Fruit fly (Drosophila melanogaster) whole organism, embryonic: Measurements from ENCODE around the gene Gr28a.

ENCODE experiments used
- Adf1 ChIP-seq: fragments of 200-800 bp; sonication (Bioruptor generic); IDR thresholded peaks from 2 replicates; pipeline ENCODE4 v1.3.6; 2022; ENCODE audit warnings: missing biosample characterization, missing genetic modification characterization
- CG10462 ChIP-seq: fragments of 200-800 bp; sonication (Bioruptor generic); optimal IDR thresholded peaks from 2 replicates; lab custom pipeline; 2016; ENCODE audit warnings: missing biosample characterization, missing genetic modification characterization
- CG11723 ChIP-seq: fragments of 200-800 bp; sonication (Bioruptor generic); optimal IDR thresholded peaks from 2 replicates; lab custom pipeline; 2017; ENCODE audit warnings: missing biosample characterization, mild to moderate bottlenecking, missing genetic modification characterization
- CG12236 ChIP-seq: fragments of 200-800 bp; sonication (Bioruptor generic); optimal IDR thresholded peaks from 2 replicates; lab custom pipeline; 2016; ENCODE audit warnings: missing biosample characterization, missing genetic modification characterization
- CG13287 ChIP-seq: fragments of 200-800 bp; sonication (Bioruptor generic); IDR thresholded peaks from 2 replicates; pipeline ENCODE4 v1.3.6; 2022; ENCODE audit warnings: missing biosample characterization, missing genetic modification characterization; ENCODE audit not compliant: partially characterized antibody
- CG13775 ChIP-seq: fragments of 200-800 bp; sonication (Bioruptor generic); optimal IDR thresholded peaks from 3 replicates; lab custom pipeline; 2017; ENCODE audit warnings: missing biosample characterization, mild to moderate bottlenecking, missing genetic modification characterization
- CG14050 ChIP-seq: fragments of 200-800 bp; sonication (Bioruptor generic); IDR thresholded peaks from 3 replicates; pipeline ENCODE4 v1.3.6; 2022; ENCODE audit warnings: missing biosample characterization, missing genetic modification characterization
- CG15514 ChIP-seq: fragments of 200-800 bp; sonication (Bioruptor generic); optimal IDR thresholded peaks from 3 replicates; lab custom pipeline; 2017; ENCODE audit warnings: missing biosample characterization, missing genetic modification characterization, mild to moderate bottlenecking, moderate library complexity, missing genetic modification reagents
- CG1603 ChIP-seq: fragments of 200-800 bp; sonication (Bioruptor generic); optimal IDR thresholded peaks from 2 replicates; lab custom pipeline; 2019; ENCODE audit warnings: missing biosample characterization, mild to moderate bottlenecking, missing genetic modification characterization, moderate library complexity
- CG17186 ChIP-seq: fragments of 200-800 bp; sonication (Bioruptor generic); optimal IDR thresholded peaks from 3 replicates; lab custom pipeline; 2017; ENCODE audit warnings: missing biosample characterization, missing genetic modification reagents, missing genetic modification characterization
- CG18011 ChIP-seq: fragments of 200-800 bp; sonication (Bioruptor generic); optimal IDR thresholded peaks from 2 replicates; lab custom pipeline; 2017; ENCODE audit warnings: missing biosample characterization, missing genetic modification characterization, mild to moderate bottlenecking, moderate library complexity, missing genotype
- CG32767 ChIP-seq: fragments of 200-800 bp; sonication (Bioruptor generic); IDR thresholded peaks from 2 replicates; pipeline ENCODE4 v1.3.6; 2022; ENCODE audit warnings: missing biosample characterization, missing genetic modification characterization
- CG4360 ChIP-seq: fragments of 200-800 bp; sonication (Bioruptor generic); IDR thresholded peaks from 2 replicates; pipeline ENCODE4 v1.3.6; 2022; ENCODE audit warnings: missing biosample characterization, missing genetic modification characterization
- CG6272 ChIP-seq: fragments of 200-800 bp; sonication (Bioruptor generic); IDR thresholded peaks from 2 replicates; pipeline ENCODE4 v1.3.6; 2022; ENCODE audit warnings: missing biosample characterization, missing genetic modification characterization
- CG6791 ChIP-seq: fragments of 200-800 bp; sonication (Bioruptor generic); IDR thresholded peaks from 3 replicates; pipeline ENCODE4 v1.3.6; 2022; ENCODE audit warnings: missing biosample characterization, missing genetic modification characterization; ENCODE audit not compliant: partially characterized antibody
- CG7271 ChIP-seq: fragments of 200-800 bp; sonication (Bioruptor generic); optimal IDR thresholded peaks from 2 replicates; lab custom pipeline; 2018; ENCODE audit warnings: missing biosample characterization, mild to moderate bottlenecking, missing genetic modification characterization, moderate library complexity
- CG7556 ChIP-seq: fragments of 200-800 bp; sonication (Bioruptor generic); optimal IDR thresholded peaks from 2 replicates; lab custom pipeline; 2017; ENCODE audit warnings: missing biosample characterization, mild to moderate bottlenecking, missing genetic modification characterization
- Doc3 ChIP-seq: fragments of 200-800 bp; sonication (Bioruptor generic); IDR thresholded peaks from 3 replicates; pipeline ENCODE4 v1.3.6; 2022; ENCODE audit warnings: missing biosample characterization, missing genetic modification characterization; ENCODE audit not compliant: partially characterized antibody
- Dp ChIP-seq: fragments of 200-800 bp; sonication (Bioruptor generic); optimal IDR thresholded peaks from 2 replicates; lab custom pipeline; 2018; ENCODE audit warnings: missing biosample characterization, mild to moderate bottlenecking, missing genetic modification characterization, moderate library complexity
- Gug ChIP-seq: fragments of 200-800 bp; sonication (Bioruptor generic); IDR thresholded peaks from 4 replicates; pipeline ENCODE4 v1.3.6; 2022; ENCODE audit warnings: missing biosample characterization, missing genetic modification characterization
- HmgD ChIP-seq: fragments of 200-800 bp; sonication (Bioruptor generic); optimal IDR thresholded peaks from 3 replicates; lab custom pipeline; 2016; ENCODE audit warnings: missing biosample characterization, missing genetic modification characterization
- Lhr ChIP-seq: fragments of 200-800 bp; sonication (Bioruptor generic); optimal IDR thresholded peaks from 3 replicates; lab custom pipeline; 2017; ENCODE audit warnings: mild to moderate bottlenecking, missing biosample characterization, missing genetic modification reagents, missing genetic modification characterization
- Nf-YC ChIP-seq: fragments of 200-800 bp; optimal IDR thresholded peaks from 3 replicates; lab custom pipeline; 2019; ENCODE audit warnings: missing biosample characterization, mild to moderate bottlenecking, missing genetic modification characterization, moderate library complexity
- Optix ChIP-seq: fragments of 200-800 bp; sonication (Bioruptor generic); IDR thresholded peaks from 3 replicates; pipeline ENCODE4 v1.3.6; 2022; ENCODE audit warnings: missing biosample characterization, missing genetic modification characterization
- Ptx1 ChIP-seq: fragments of 200-800 bp; sonication (Bioruptor generic); IDR thresholded peaks from 2 replicates; pipeline ENCODE4 v1.3.6; 2022; ENCODE audit warnings: missing biosample characterization, missing genetic modification characterization
- Rfx ChIP-seq: fragments of 200-800 bp; sonication (Bioruptor generic); IDR thresholded peaks from 2 replicates; pipeline ENCODE4 v1.3.6; 2022; ENCODE audit warnings: missing biosample characterization, missing genetic modification characterization
- Sry-δ ChIP-seq: fragments of 200-800 bp; sonication (Bioruptor generic); optimal IDR thresholded peaks from 2 replicates; lab custom pipeline; 2016; ENCODE audit warnings: missing biosample characterization, missing genetic modification characterization
- az2 ChIP-seq: fragments of 200-800 bp; sonication (Bioruptor generic); optimal IDR thresholded peaks from 3 replicates; lab custom pipeline; 2016; ENCODE audit warnings: missing biosample characterization, missing genetic modification characterization
- bcd ChIP-seq: fragments of 200-800 bp; sonication (Bioruptor generic); optimal IDR thresholded peaks from 2 replicates; lab custom pipeline; 2017; ENCODE audit warnings: missing biosample characterization, mild to moderate bottlenecking, missing genetic modification characterization
- corto ChIP-seq: fragments of 200-800 bp; sonication (Bioruptor generic); optimal IDR thresholded peaks from 2 replicates; lab custom pipeline; 2016; ENCODE audit warnings: missing biosample characterization, mild to moderate bottlenecking, missing genetic modification characterization, moderate library complexity
- crc ChIP-seq: fragments of 200-800 bp; sonication (Bioruptor generic); optimal IDR thresholded peaks from 2 replicates; lab custom pipeline; 2016; ENCODE audit warnings: missing biosample characterization, missing genetic modification characterization
- emc ChIP-seq: fragments of 200-800 bp; sonication (Bioruptor generic); optimal IDR thresholded peaks from 2 replicates; lab custom pipeline; 2016; ENCODE audit warnings: missing biosample characterization, missing genetic modification characterization
- en ChIP-seq: fragments of 200-800 bp; sonication (Bioruptor generic); optimal IDR thresholded peaks from 2 replicates; lab custom pipeline; 2016; ENCODE audit warnings: missing biosample characterization, missing genetic modification characterization
- knrl ChIP-seq: fragments of 200-800 bp; sonication (Bioruptor generic); IDR thresholded peaks from 3 replicates; pipeline ENCODE4 v1.3.6; 2022; ENCODE audit warnings: missing biosample characterization, missing genetic modification characterization; ENCODE audit not compliant: partially characterized antibody
- lab ChIP-seq: fragments of 200-800 bp; sonication (Bioruptor generic); optimal IDR thresholded peaks from 3 replicates; lab custom pipeline; 2017; ENCODE audit warnings: missing biosample characterization, missing genetic modification characterization, mild to moderate bottlenecking, moderate library complexity, missing genetic modification reagents
- otp ChIP-seq: fragments of 200-800 bp; sonication (Bioruptor generic); IDR thresholded peaks from 3 replicates; pipeline ENCODE4, ENCODE4 v1.3.6; 2022; ENCODE audit warnings: missing biosample characterization, missing genetic modification characterization
- pfk ChIP-seq: fragments of 200-800 bp; sonication (Bioruptor generic); optimal IDR thresholded peaks from 2 replicates; lab custom pipeline; 2018; ENCODE audit warnings: missing biosample characterization, mild to moderate bottlenecking, missing genetic modification characterization, moderate library complexity
- pzg ChIP-seq: fragments of 200-800 bp; sonication (Bioruptor generic); optimal IDR thresholded peaks from 3 replicates; lab custom pipeline; 2018; ENCODE audit warnings: missing biosample characterization, mild to moderate bottlenecking, missing genetic modification characterization, moderate library complexity
- run ChIP-seq: fragments of 200-800 bp; sonication (Bioruptor generic); optimal IDR thresholded peaks from 3 replicates; lab custom pipeline; 2018; ENCODE audit warnings: missing biosample characterization, mild to moderate bottlenecking, missing genetic modification characterization
- slbo ChIP-seq: fragments of 200-800 bp; sonication (Bioruptor generic); IDR thresholded peaks from 2 replicates; pipeline ENCODE4 v1.3.6; 2022; ENCODE audit warnings: missing biosample characterization, missing genetic modification characterization
- stwl ChIP-seq: fragments of 200-800 bp; sonication (Bioruptor generic); optimal IDR thresholded peaks from 3 replicates; lab custom pipeline; 2018; ENCODE audit warnings: missing biosample characterization, mild to moderate bottlenecking, missing genetic modification characterization, moderate library complexity
- sug ChIP-seq: fragments of 200-800 bp; optimal IDR thresholded peaks from 2 replicates; lab custom pipeline; 2019; ENCODE audit warnings: missing biosample characterization, mild to moderate bottlenecking, missing genetic modification characterization, moderate library complexity
- tll ChIP-seq, 2 experiments: fragments of 200-800 bp in 1 of 2; fragments of >200 bp in 1 of 2; sonication (Bioruptor generic) in 1 of 2; optimal IDR thresholded peaks; 2 replicates each; lab custom pipeline; 2017 to 2019; ENCODE audit warnings: missing biosample characterization in 2 of 2, missing genetic modification characterization in 2 of 2, mild to moderate bottlenecking in 1 of 2, moderate library complexity in 1 of 2
- trh ChIP-seq: fragments of 200-800 bp; sonication (Bioruptor generic); optimal IDR thresholded peaks from 2 replicates; lab custom pipeline; 2016; ENCODE audit warnings: missing biosample characterization, missing genetic modification characterization
- vnd ChIP-seq: fragments of 200-800 bp; sonication (Bioruptor generic); IDR thresholded peaks from 3 replicates; pipeline ENCODE4 v1.3.6; 2022; ENCODE audit warnings: missing biosample characterization, missing genetic modification characterization; ENCODE audit not compliant: partially characterized antibody
- wdn ChIP-seq: fragments of 200-800 bp; sonication (Bioruptor generic); IDR thresholded peaks from 2 replicates; pipeline ENCODE4 v1.3.6; 2022; ENCODE audit warnings: missing biosample characterization, missing genetic modification characterization
- zen2 ChIP-seq: fragments of 200-800 bp; sonication (Bioruptor generic); IDR thresholded peaks from 3 replicates; pipeline ENCODE4 v1.3.6; 2022; ENCODE audit warnings: missing biosample characterization, missing genetic modification characterization; ENCODE audit not compliant: partially characterized antibody

Gr28a gene

DNA sequence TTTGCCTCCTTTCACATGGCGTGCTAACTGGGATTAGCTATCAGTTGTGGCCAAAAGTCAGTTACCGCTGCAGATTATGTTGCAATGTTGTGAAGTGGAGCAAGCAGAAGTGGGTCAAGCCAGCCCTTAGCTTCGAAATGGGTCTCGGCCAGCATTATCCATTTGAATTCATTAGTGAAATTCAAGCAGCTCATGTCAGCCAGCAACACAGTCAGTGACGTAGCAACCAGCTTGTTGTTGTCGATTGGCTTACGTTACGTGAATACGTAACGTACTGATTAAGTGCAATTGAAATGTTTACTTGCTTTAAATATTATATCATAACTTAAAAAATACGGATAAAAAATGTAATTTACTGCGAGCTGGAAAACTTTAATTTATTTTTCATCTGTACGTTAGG is 1.9 kb downstream of the Gr28a start (continued):
- peak; percentile 47; the same call in 1 of the 3 replicates for TF ChIP-seq zen2 (GFP tag; lab: Robert Waterston, UW)
- TF ChIP-seq vnd (GFP tag; lab: Robert Waterston, UW) = 0 out of 3 replicates have a peak, but pooled peaks have one; percentile 35
- TF ChIP-seq crc (GFP tag; lab: Kevin White, UChicago) = no peak
- no peak for TF ChIP-seq sug
- TF ChIP-seq Nf-YC (tag; lab: Kevin White, UChicago) = no peak
- no peak for TF ChIP-seq Doc3
- no peak for TF ChIP-seq az2
- TF ChIP-seq knrl = peak; percentile 37; the same call in 2 of the 3 replicates
- TF ChIP-seq CG17186 = no peak
- TF ChIP-seq CG6791 (GFP tag; lab: Robert Waterston, UW) = peak; percentile 73
- no peak for TF ChIP-seq lab (GFP tag; lab: Kevin White, UChicago)
- no peak; the same call in 3 of the 4 replicates for TF ChIP-seq Gug (GFP tag; lab: Robert Waterston, UW)
- no peak for TF ChIP-seq CG12236 (GFP tag; lab: Kevin White, UChicago)
- TF ChIP-seq Dp (GFP tag; lab: Kevin White, UChicago) = peak; percentile 75
- peak; percentile 97 for TF ChIP-seq CG18011 (GFP tag; lab: Kevin White, UChicago)
- TF ChIP-seq stwl (tag; lab: Kevin White, UChicago) = peak; percentile 97
- TF ChIP-seq pfk (GFP tag; lab: Kevin White, UChicago) = no peak
- TF ChIP-seq slbo (GFP tag; lab: Robert Waterston, UW) = no peak
- peak; percentile 13 for TF ChIP-seq bcd
- no peak for TF ChIP-seq CG10462 (GFP tag; lab: Kevin White, UChicago)
- TF ChIP-seq Adf1 (GFP tag; lab: Robert Waterston, UW) = no peak
- TF ChIP-seq CG15514 (GFP tag; lab: Kevin White, UChicago) = no peak
- TF ChIP-seq CG13287 (GFP tag; lab: Robert Waterston, UW) = peak; percentile 55; the same call in 1 of the 2 replicates
- no peak for TF ChIP-seq en (GFP tag; lab: Kevin White, UChicago)
- TF ChIP-seq emc (GFP tag; lab: Kevin White, UChicago) = no peak
- TF ChIP-seq HmgD (GFP tag; lab: Kevin White, UChicago) = no peak
- TF ChIP-seq pzg = peak; percentile 25
- no peak for TF ChIP-seq CG11723 (GFP tag; lab: Kevin White, UChicago)
- TF ChIP-seq trh (GFP tag; lab: Kevin White, UChicago) = no peak
- TF ChIP-seq CG32767 (GFP tag; lab: Robert Waterston, UW) = no peak
- peak; percentile 29; the same call in 1 of the 2 replicates for TF ChIP-seq Rfx (GFP tag; lab: Robert Waterston, UW)
- no peak for TF ChIP-seq CG4360 (GFP tag; lab: Robert Waterston, UW)
- TF ChIP-seq Optix (GFP tag; lab: Robert Waterston, UW) = no peak
- no peak for TF ChIP-seq CG7556
- no peak for TF ChIP-seq corto (GFP tag; lab: Kevin White, UChicago)
- TF ChIP-seq CG7271 (tag; lab: Kevin White, UChicago) = no peak
- no peak for TF ChIP-seq run (tag; lab: Kevin White, UChicago)
- TF ChIP-seq CG1603 (tag; lab: Kevin White, UChicago) = no peak
- TF ChIP-seq wdn = no peak
- no peak for TF ChIP-seq tll (GFP tag; optimal IDR thresholded peaks at IDR 0.05; lab: Kevin White, UChicago)
- TF ChIP-seq Lhr = peak; percentile 9
- TF ChIP-seq otp = 0 out of 3 replicates have a peak, but pooled peaks have one; percentile 36
- TF ChIP-seq Ptx1 (GFP tag; lab: Robert Waterston, UW) = no peak
- no peak for TF ChIP-seq CG14050 (GFP tag; lab: Robert Waterston, UW)
- no peak for TF ChIP-seq CG13775 (GFP tag; lab: Kevin White, UChicago)
- TF ChIP-seq Sry-δ (GFP tag; lab: Kevin White, UChicago) = no peak
- no peak for TF ChIP-seq CG6272 (GFP tag; lab: Robert Waterston, UW)
